1 fruit fly cellular context compared by ENCODE assay signal in the genomic region with DNA sequence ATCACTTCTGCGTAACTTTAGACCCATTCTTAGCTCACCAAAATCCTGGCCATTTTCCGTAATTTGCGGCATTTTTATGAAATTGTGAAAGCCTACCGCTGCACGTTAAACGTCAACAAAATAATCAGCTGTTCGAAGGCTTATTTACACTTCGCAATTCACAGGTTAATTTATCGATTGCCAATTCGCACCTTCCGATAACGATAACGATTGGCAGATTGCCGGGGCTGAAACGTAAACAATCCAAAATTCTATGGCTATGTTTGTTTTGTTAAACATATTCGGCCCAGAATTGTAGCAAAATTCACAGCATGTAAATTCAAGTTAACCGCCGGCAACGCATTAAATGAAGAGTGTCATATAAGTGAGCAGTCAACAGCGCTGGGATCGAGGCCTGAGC.
TF ChIP-seq lines count a peak whose summit lies in the region.

Gene eIF2Balpha, minus strand, starts transcription at position 133 of the 400 bp plus-strand sequence.
Gene Vps13B, plus strand, starts transcription at position 223 of the 400 bp plus-strand sequence.

TF ChIP-seq in whole organism, embryonic, 481 proteins besides CTCF, POLR2A, EP300 and RAD21 (continued from another document and continues in another):
- TF ChIP-seq corto (GFP tag; optimal IDR thresholded peaks at IDR 0.05; lab: Kevin White, UChicago), result no peak
- TF ChIP-seq fd3F (GFP tag; optimal IDR thresholded peaks at IDR 0.05; lab: Kevin White, UChicago), result no peak
- no peak for TF ChIP-seq usp (GFP tag; optimal IDR thresholded peaks at IDR 0.05; lab: Kevin White, UChicago)
- TF ChIP-seq knrl (GFP tag; IDR thresholded peaks at IDR 0.05; lab: Robert Waterston, UW; ENCODE audit: partially characterized antibody), result no peak; the same call in 2 of the 3 replicates
- TF ChIP-seq CG1233 (GFP tag; optimal IDR thresholded peaks at IDR 0.05; lab: Kevin White, UChicago), result no peak
- no peak for TF ChIP-seq ro (GFP tag; IDR thresholded peaks at IDR 0.05; lab: Robert Waterston, UW)
- no peak for TF ChIP-seq CG7357 (GFP tag; IDR thresholded peaks at IDR 0.05; lab: Robert Waterston, UW)
- no peak for TF ChIP-seq lola (GFP tag; optimal IDR thresholded peaks at IDR 0.05; lab: Kevin White, UChicago)
- TF ChIP-seq Dip2 (GFP tag; IDR thresholded peaks at IDR 0.05; lab: Robert Waterston, UW), result no peak
- no peak for TF ChIP-seq CG17359 (tag; optimal IDR thresholded peaks at IDR 0.05; lab: Kevin White, UChicago)
- no peak for TF ChIP-seq row (GFP tag; IDR thresholded peaks at IDR 0.05; lab: Robert Waterston, UW)
- no peak for TF ChIP-seq CG9817 (tag; optimal IDR thresholded peaks at IDR 0.05; lab: Kevin White, UChicago)
- TF ChIP-seq lov (optimal IDR thresholded peaks at IDR 0.05; lab: Kevin White, UChicago), result no peak
- no peak for TF ChIP-seq lov (GFP tag; IDR thresholded peaks at IDR 0.05; lab: Robert Waterston, UW)
- peak; percentile 61; the same call in 1 of the 3 replicates for TF ChIP-seq CG34422 (GFP tag; IDR thresholded peaks at IDR 0.05; lab: Robert Waterston, UW)
- TF ChIP-seq CG10147 (GFP tag; optimal IDR thresholded peaks at IDR 0.05; lab: Kevin White, UChicago), result no peak
- TF ChIP-seq hb (GFP tag; IDR thresholded peaks at IDR 0.05; lab: Robert Waterston, UW; ENCODE audit: partially characterized antibody), result peak; percentile 78
- TF ChIP-seq CG43689 (GFP tag; IDR thresholded peaks at IDR 0.05; lab: Robert Waterston, UW), result no peak
- TF ChIP-seq onecut (GFP tag; IDR thresholded peaks at IDR 0.05; lab: Robert Waterston, UW), result no peak
- no peak for TF ChIP-seq CG11398 (GFP tag; optimal IDR thresholded peaks at IDR 0.05; lab: Kevin White, UChicago)
- no peak for TF ChIP-seq PHDP (tag; optimal IDR thresholded peaks at IDR 0.05; lab: Kevin White, UChicago)
- TF ChIP-seq wek (GFP tag; optimal IDR thresholded peaks at IDR 0.05; lab: Kevin White, UChicago), result no peak
- no peak for TF ChIP-seq Dfd (GFP tag; optimal IDR thresholded peaks at IDR 0.05; lab: Kevin White, UChicago)
- no peak for TF ChIP-seq CG6272 (GFP tag; IDR thresholded peaks at IDR 0.05; lab: Robert Waterston, UW)
- no peak for TF ChIP-seq CG10654 (GFP tag; optimal IDR thresholded peaks at IDR 0.05; lab: Kevin White, UChicago)
- no peak for TF ChIP-seq B-H2 (GFP tag; optimal IDR thresholded peaks at IDR 0.05; lab: Kevin White, UChicago)
- TF ChIP-seq CG13624 (GFP tag; optimal IDR thresholded peaks at IDR 0.05; lab: Kevin White, UChicago), result no peak
- TF ChIP-seq Dbx (GFP tag; IDR thresholded peaks at IDR 0.05; lab: Robert Waterston, UW), result no peak
- TF ChIP-seq Sry-δ (GFP tag; optimal IDR thresholded peaks at IDR 0.05; lab: Kevin White, UChicago), result no peak
- TF ChIP-seq mld (GFP tag; IDR thresholded peaks at IDR 0.05; lab: Robert Waterston, UW; ENCODE audit: partially characterized antibody), result peak; percentile 84
- TF ChIP-seq twi (tag; optimal IDR thresholded peaks at IDR 0.05; lab: Kevin White, UChicago), result no peak
- no peak for TF ChIP-seq CG3281 (GFP tag; optimal IDR thresholded peaks at IDR 0.05; lab: Kevin White, UChicago)
- TF ChIP-seq bbx (GFP tag; IDR thresholded peaks at IDR 0.05; lab: Robert Waterston, UW; ENCODE audit: partially characterized antibody), result peak; percentile 94
- TF ChIP-seq hbn (GFP tag; IDR thresholded peaks at IDR 0.05; lab: Robert Waterston, UW; ENCODE audit: partially characterized antibody), result peak; percentile 68
- no peak for TF ChIP-seq Hmr (GFP tag; optimal IDR thresholded peaks at IDR 0.05; lab: Kevin White, UChicago)
- no peak for TF ChIP-seq CG3838 (GFP tag; optimal IDR thresholded peaks at IDR 0.05; lab: Kevin White, UChicago)
- TF ChIP-seq CG18619 (GFP tag; optimal IDR thresholded peaks at IDR 0.05; lab: Kevin White, UChicago), result no peak
- peak; percentile 65; the same call in 1 of the 2 replicates for TF ChIP-seq CG42726 (GFP tag; IDR thresholded peaks at IDR 0.05; lab: Robert Waterston, UW; ENCODE audit: partially characterized antibody)
- TF ChIP-seq scrt (GFP tag; optimal IDR thresholded peaks at IDR 0.05; lab: Kevin White, UChicago), result no peak
- peak; percentile 61; the same call in 1 of the 2 replicates for TF ChIP-seq inv (GFP tag; IDR thresholded peaks at IDR 0.05; lab: Robert Waterston, UW; ENCODE audit: partially characterized antibody)
- TF ChIP-seq CG31388 (GFP tag; optimal IDR thresholded peaks at IDR 0.05; lab: Kevin White, UChicago), result no peak
- TF ChIP-seq kah (GFP tag; optimal IDR thresholded peaks at IDR 0.05; lab: Kevin White, UChicago), result no peak
- no peak for TF ChIP-seq CG32772 (GFP tag; IDR thresholded peaks at IDR 0.05; lab: Robert Waterston, UW)
- no peak for TF ChIP-seq sens-2 (GFP tag; IDR thresholded peaks at IDR 0.05; lab: Robert Waterston, UW)
- TF ChIP-seq CG2120 (GFP tag; optimal IDR thresholded peaks at IDR 0.05; lab: Kevin White, UChicago), result no peak
- no peak for TF ChIP-seq dm (GFP tag; optimal IDR thresholded peaks at IDR 0.05; lab: Kevin White, UChicago)
- no peak for TF ChIP-seq ase (GFP tag; IDR thresholded peaks at IDR 0.05; lab: Robert Waterston, UW)
- TF ChIP-seq sim (GFP tag; IDR thresholded peaks at IDR 0.05; lab: Robert Waterston, UW), result no peak
- no peak for TF ChIP-seq ab (GFP tag; optimal IDR thresholded peaks at IDR 0.05; lab: Kevin White, UChicago)
- peak; percentile 85 for TF ChIP-seq nerfin-2 (GFP tag; IDR thresholded peaks at IDR 0.05; lab: Robert Waterston, UW; ENCODE audit: partially characterized antibody)
- no peak for TF ChIP-seq CG10267 (tag; optimal IDR thresholded peaks at IDR 0.05; lab: Kevin White, UChicago)
- peak; percentile 70 for TF ChIP-seq amos (GFP tag; IDR thresholded peaks at IDR 0.05; lab: Robert Waterston, UW; ENCODE audit: partially characterized antibody)
- peak; percentile 83 for TF ChIP-seq CG13775 (GFP tag; optimal IDR thresholded peaks at IDR 0.05; lab: Kevin White, UChicago)
- peak in 1 of 2 experiments; percentile 87 for TF ChIP-seq crp (GFP tag; optimal IDR thresholded peaks at IDR 0.05; lab: Kevin White, UChicago)
- TF ChIP-seq CG8281 (tag; optimal IDR thresholded peaks at IDR 0.05; lab: Kevin White, UChicago), result no peak
- no peak for TF ChIP-seq kay (GFP tag; optimal IDR thresholded peaks at IDR 0.05; lab: Kevin White, UChicago)
- no peak for TF ChIP-seq CG13296 (GFP tag; optimal IDR thresholded peaks at IDR 0.05; lab: Kevin White, UChicago)
- TF ChIP-seq CG16813 (GFP tag; IDR thresholded peaks at IDR 0.05; lab: Robert Waterston, UW; ENCODE audit: partially characterized antibody), result peak; percentile 59; the same call in 2 of the 3 replicates
- no peak for TF ChIP-seq sr (GFP tag; IDR thresholded peaks at IDR 0.05; lab: Robert Waterston, UW)
- TF ChIP-seq CrebB (tag; optimal IDR thresholded peaks at IDR 0.05; lab: Kevin White, UChicago), result no peak
- no peak for TF ChIP-seq CG11093 (GFP tag; IDR thresholded peaks at IDR 0.05; lab: Robert Waterston, UW)
- no peak for TF ChIP-seq bsh (GFP tag; optimal IDR thresholded peaks at IDR 0.05; lab: Kevin White, UChicago)
- no peak for TF ChIP-seq CG7372 (GFP tag; IDR thresholded peaks at IDR 0.05; lab: Robert Waterston, UW)
- TF ChIP-seq C15 (GFP tag; IDR thresholded peaks at IDR 0.05; lab: Robert Waterston, UW), result no peak
- TF ChIP-seq CG13287 (GFP tag; IDR thresholded peaks at IDR 0.05; lab: Robert Waterston, UW; ENCODE audit: partially characterized antibody), result peak; percentile 86
- TF ChIP-seq Pdp1 (GFP tag; optimal IDR thresholded peaks at IDR 0.05; lab: Kevin White, UChicago), result no peak
- TF ChIP-seq Ets65A (GFP tag; lab: Kevin White, UChicago), result no peak
- no peak for TF ChIP-seq tap (tag; optimal IDR thresholded peaks at IDR 0.05; lab: Kevin White, UChicago)
- TF ChIP-seq CG12391 (tag; optimal IDR thresholded peaks at IDR 0.05; lab: Kevin White, UChicago), result no peak
- TF ChIP-seq maf-S (GFP tag; optimal IDR thresholded peaks at IDR 0.05; lab: Kevin White, UChicago), result no peak
- TF ChIP-seq CG34224 (GFP tag; IDR thresholded peaks at IDR 0.05; lab: Robert Waterston, UW; ENCODE audit: partially characterized antibody), result peak; percentile 84
- TF ChIP-seq CG17568 (GFP tag; optimal IDR thresholded peaks at IDR 0.05; lab: Kevin White, UChicago), result no peak
- TF ChIP-seq Dp (GFP tag; optimal IDR thresholded peaks at IDR 0.05; lab: Kevin White, UChicago), result peak; percentile 9
- no peak for TF ChIP-seq sc (optimal IDR thresholded peaks at IDR 0.05; lab: Kevin White, UChicago)
- TF ChIP-seq sc (GFP tag; optimal IDR thresholded peaks at IDR 0.05; lab: Kevin White, UChicago), result no peak
- TF ChIP-seq tx (GFP tag; optimal IDR thresholded peaks at IDR 0.05; lab: Kevin White, UChicago), result no peak
- no peak for TF ChIP-seq Kr (GFP tag; optimal IDR thresholded peaks at IDR 0.05; lab: Kevin White, UChicago)
- TF ChIP-seq CG15011 (GFP tag; optimal IDR thresholded peaks at IDR 0.05; lab: Kevin White, UChicago), result no peak
- no peak for TF ChIP-seq schlank (tag; optimal IDR thresholded peaks at IDR 0.05; lab: Kevin White, UChicago)
- no peak for TF ChIP-seq CG7271 (tag; optimal IDR thresholded peaks at IDR 0.05; lab: Kevin White, UChicago)
- no peak for TF ChIP-seq CG6813 (GFP tag; optimal IDR thresholded peaks at IDR 0.05; lab: Kevin White, UChicago)
- no peak for TF ChIP-seq Meics (GFP tag; optimal IDR thresholded peaks at IDR 0.05; lab: Kevin White, UChicago)
- TF ChIP-seq CG4707 (GFP tag; optimal IDR thresholded peaks at IDR 0.05; lab: Kevin White, UChicago), result no peak
- no peak for TF ChIP-seq abd-A (tag; optimal IDR thresholded peaks at IDR 0.05; lab: Kevin White, UChicago)
- TF ChIP-seq CG10959 (GFP tag; IDR thresholded peaks at IDR 0.05; lab: Robert Waterston, UW), result 0 out of 2 replicates have a peak, but pooled peaks have one; percentile 6
- no peak for TF ChIP-seq CG10462 (GFP tag; optimal IDR thresholded peaks at IDR 0.05; lab: Kevin White, UChicago)
- peak; percentile 49 for TF ChIP-seq CG9437 (GFP tag; optimal IDR thresholded peaks at IDR 0.05; lab: Kevin White, UChicago)
- no peak for TF ChIP-seq CG12299 (tag; optimal IDR thresholded peaks at IDR 0.05; lab: Kevin White, UChicago)
- peak; percentile 45; the same call in 1 of the 2 replicates for TF ChIP-seq HLH3B (GFP tag; IDR thresholded peaks at IDR 0.05; lab: Robert Waterston, UW)
- peak; percentile 96 for TF ChIP-seq CG7963 (GFP tag; IDR thresholded peaks at IDR 0.05; lab: Robert Waterston, UW; ENCODE audit: partially characterized antibody)
- no peak for TF ChIP-seq CG10979 (tag; optimal IDR thresholded peaks at IDR 0.05; lab: Kevin White, UChicago)
- peak; percentile 87; the same call in 2 of the 4 replicates for TF ChIP-seq chinmo (GFP tag; IDR thresholded peaks at IDR 0.05; lab: Robert Waterston, UW; ENCODE audit: partially characterized antibody)
- TF ChIP-seq CG10565 (GFP tag; optimal IDR thresholded peaks at IDR 0.05; lab: Kevin White, UChicago), result no peak
- no peak for TF ChIP-seq jing (GFP tag; optimal IDR thresholded peaks at IDR 0.05; lab: Kevin White, UChicago)
- no peak for TF ChIP-seq Chrac-16 (GFP tag; optimal IDR thresholded peaks at IDR 0.05; lab: Kevin White, UChicago)
- TF ChIP-seq CG14860 (GFP tag; IDR thresholded peaks at IDR 0.05; lab: Robert Waterston, UW; ENCODE audit: partially characterized antibody), result peak; percentile 63
- TF ChIP-seq CG31224 (GFP tag; IDR thresholded peaks at IDR 0.05; lab: Robert Waterston, UW), result no peak
- TF ChIP-seq MESR4 (GFP tag; optimal IDR thresholded peaks at IDR 0.05; lab: Kevin White, UChicago), result peak; percentile 35
- no peak for TF ChIP-seq MTF-1 (GFP tag; optimal IDR thresholded peaks at IDR 0.05; lab: Kevin White, UChicago; ENCODE audit: borderline replicate concordance)
- TF ChIP-seq Hmx (GFP tag; optimal IDR thresholded peaks at IDR 0.05; lab: Kevin White, UChicago), result no peak
- no peak for TF ChIP-seq org-1 (GFP tag; optimal IDR thresholded peaks at IDR 0.05; lab: Kevin White, UChicago)
- TF ChIP-seq CG6791 (GFP tag; IDR thresholded peaks at IDR 0.05; lab: Robert Waterston, UW; ENCODE audit: partially characterized antibody), result peak; percentile 99
- TF ChIP-seq CoRest (tag; optimal IDR thresholded peaks at IDR 0.05; lab: Kevin White, UChicago), result no peak
- TF ChIP-seq CG8089 (GFP tag; optimal IDR thresholded peaks at IDR 0.05; lab: Kevin White, UChicago), result no peak
- no peak for TF ChIP-seq gem (tag; optimal IDR thresholded peaks at IDR 0.05; lab: Kevin White, UChicago)
- TF ChIP-seq CG5245 (GFP tag; optimal IDR thresholded peaks at IDR 0.05; lab: Kevin White, UChicago), result no peak
- no peak for TF ChIP-seq slp2 (GFP tag; optimal IDR thresholded peaks at IDR 0.05; lab: Kevin White, UChicago)
- no peak for TF ChIP-seq CG6765 (GFP tag; optimal IDR thresholded peaks at IDR 0.05; lab: Kevin White, UChicago)
- peak; percentile 88 for TF ChIP-seq Dref (GFP tag; IDR thresholded peaks at IDR 0.05; lab: Robert Waterston, UW)
- no peak for TF ChIP-seq D19A (tag; optimal IDR thresholded peaks at IDR 0.05; lab: Kevin White, UChicago)
- TF ChIP-seq Gug (GFP tag; IDR thresholded peaks at IDR 0.05; lab: Robert Waterston, UW), result no peak
- TF ChIP-seq CG18599 (GFP tag; optimal IDR thresholded peaks at IDR 0.05; lab: Kevin White, UChicago), result no peak
- no peak for TF ChIP-seq CG18262 (tag; optimal IDR thresholded peaks at IDR 0.05; lab: Kevin White, UChicago)
- no peak for TF ChIP-seq z (GFP tag; IDR thresholded peaks at IDR 0.05; lab: Robert Waterston, UW)
- TF ChIP-seq CG13123 (GFP tag; optimal IDR thresholded peaks at IDR 0.05; lab: Kevin White, UChicago), result no peak
- TF ChIP-seq fd64A (GFP tag; optimal IDR thresholded peaks at IDR 0.05; lab: Kevin White, UChicago), result no peak
- TF ChIP-seq sob (GFP tag; IDR thresholded peaks at IDR 0.05; lab: Robert Waterston, UW), result no peak
- no peak for TF ChIP-seq CG6854 (GFP tag; optimal IDR thresholded peaks at IDR 0.05; lab: Kevin White, UChicago)
- TF ChIP-seq ssp (GFP tag; IDR thresholded peaks at IDR 0.05; lab: Robert Waterston, UW), result 0 out of 2 replicates have a peak, but pooled peaks have one; percentile 7
- TF ChIP-seq grau (tag; optimal IDR thresholded peaks at IDR 0.05; lab: Kevin White, UChicago), result no peak
- peak; percentile 81 for TF ChIP-seq sna (GFP tag; IDR thresholded peaks at IDR 0.05; lab: Robert Waterston, UW; ENCODE audit: partially characterized antibody)
- no peak for TF ChIP-seq CkIIα-i1 (GFP tag; IDR thresholded peaks at IDR 0.05; lab: Robert Waterston, UW)
- TF ChIP-seq CG31441 (GFP tag; IDR thresholded peaks at IDR 0.05; lab: Robert Waterston, UW), result no peak
- TF ChIP-seq Sin3A (optimal IDR thresholded peaks at IDR 0.05; lab: Kevin White, UChicago), result peak; percentile 12
- peak; percentile 83 for TF ChIP-seq Dll (GFP tag; IDR thresholded peaks at IDR 0.05; lab: Robert Waterston, UW; ENCODE audit: partially characterized antibody)
- 0 out of 2 replicates have a peak, but pooled peaks have one; percentile 22 for TF ChIP-seq E2f2 (GFP tag; IDR thresholded peaks at IDR 0.05; lab: Robert Waterston, UW)
- TF ChIP-seq lbe (GFP tag; optimal IDR thresholded peaks at IDR 0.05; lab: Kevin White, UChicago), result no peak
